Fruit fly (Drosophila melanogaster) whole organism, embryonic: Measurements from ENCODE around the gene CG31076.

Source experiments
- Blimp-1 ChIP-seq: fragments of 200-800 bp; sonication (Bioruptor generic); optimal IDR thresholded peaks from 3 replicates; lab custom pipeline; 2018; ENCODE audit warnings: missing biosample characterization, missing genetic modification characterization, mild to moderate bottlenecking, moderate library complexity, missing genetic modification reagents
- BtbVII ChIP-seq: fragments of 200-800 bp; sonication (Bioruptor generic); optimal IDR thresholded peaks from 3 replicates; lab custom pipeline; 2017; ENCODE audit warnings: missing biosample characterization, mild to moderate bottlenecking, missing genetic modification characterization
- CG10431 ChIP-seq: fragments of 200-800 bp; sonication (Bioruptor generic); optimal IDR thresholded peaks from 3 replicates; lab custom pipeline; 2018; ENCODE audit warnings: missing biosample characterization, mild to moderate bottlenecking, missing genetic modification characterization
- CG11696 ChIP-seq: fragments of 200-800 bp; sonication (Bioruptor generic); IDR thresholded peaks from 2 replicates; pipeline ENCODE4 v1.3.6; 2022; ENCODE audit warnings: missing biosample characterization, missing genetic modification characterization
- CG12391 ChIP-seq: fragments of 200-800 bp; sonication (Bioruptor generic); optimal IDR thresholded peaks from 3 replicates; lab custom pipeline; 2018; ENCODE audit warnings: missing biosample characterization, mild to moderate bottlenecking, missing genetic modification characterization, moderate library complexity
- CG12744 ChIP-seq: fragments of 200-800 bp; sonication (Bioruptor generic); optimal IDR thresholded peaks from 2 replicates; lab custom pipeline; 2016; ENCODE audit warnings: missing biosample characterization, missing genetic modification characterization
- CG13123 ChIP-seq: fragments of 200-800 bp; sonication (Bioruptor generic); optimal IDR thresholded peaks from 2 replicates; lab custom pipeline; 2016; ENCODE audit warnings: missing biosample characterization, missing genetic modification characterization
- CG16779 ChIP-seq: fragments of 200-800 bp; sonication (Bioruptor generic); IDR thresholded peaks from 2 replicates; pipeline ENCODE4 v1.3.6; 2022; ENCODE audit warnings: missing biosample characterization, missing genetic modification characterization
- CG18764 ChIP-seq: fragments of 200-800 bp; sonication (Bioruptor generic); optimal IDR thresholded peaks from 3 replicates; lab custom pipeline; 2016; ENCODE audit warnings: missing biosample characterization, missing genetic modification characterization
- CG30431 ChIP-seq: fragments of 200-800 bp; sonication (Bioruptor generic); optimal IDR thresholded peaks from 2 replicates; lab custom pipeline; 2017; ENCODE audit warnings: missing biosample characterization, missing genetic modification characterization
- CG3065 ChIP-seq: fragments of 200-800 bp; sonication (Bioruptor generic); optimal IDR thresholded peaks from 2 replicates; lab custom pipeline; 2016; ENCODE audit warnings: missing biosample characterization, missing genetic modification characterization
- CG34376 ChIP-seq: fragments of 200-800 bp; sonication (Bioruptor generic); optimal IDR thresholded peaks from 2 replicates; lab custom pipeline; 2018; ENCODE audit warnings: missing biosample characterization, mild to moderate bottlenecking, missing genetic modification characterization
- CG3726 ChIP-seq: fragments of 200-800 bp; sonication (Bioruptor generic); IDR thresholded peaks from 3 replicates; pipeline ENCODE4, ENCODE4 v1.3.6; 2022; ENCODE audit warnings: missing biosample characterization, missing genetic modification characterization
- CG4617 ChIP-seq: fragments of 200-800 bp; sonication (Bioruptor generic); optimal IDR thresholded peaks from 3 replicates; lab custom pipeline; 2016; ENCODE audit warnings: missing biosample characterization, missing genetic modification characterization, borderline replicate concordance
- CG5953 ChIP-seq: fragments of 200-800 bp; sonication (Bioruptor generic); IDR thresholded peaks from 2 replicates; pipeline ENCODE4 v1.3.6; 2022; ENCODE audit warnings: missing biosample characterization, missing genetic modification characterization
- CG7839 ChIP-seq: fragments of 200-800 bp; sonication (Bioruptor generic); optimal IDR thresholded peaks from 3 replicates; lab custom pipeline; 2018; ENCODE audit warnings: missing biosample characterization, mild to moderate bottlenecking, missing genetic modification characterization, moderate library complexity
- CTCF ChIP-seq: fragments of 200-800 bp; sonication (Bioruptor generic); optimal IDR thresholded peaks from 2 replicates; lab custom pipeline; 2017; ENCODE audit warnings: missing biosample characterization, mild to moderate bottlenecking, missing genetic modification characterization, moderate library complexity
- Dbx ChIP-seq: fragments of 200-800 bp; sonication (Bioruptor generic); IDR thresholded peaks from 3 replicates; pipeline ENCODE4 v1.3.6; 2022; ENCODE audit warnings: missing biosample characterization, missing genetic modification characterization
- Dek ChIP-seq: fragments of 200-800 bp; sonication (Bioruptor generic); optimal IDR thresholded peaks from 3 replicates; lab custom pipeline; 2019; ENCODE audit warnings: missing biosample characterization, mild to moderate bottlenecking, missing genetic modification characterization, moderate library complexity
- Dfd ChIP-seq, 2 experiments: fragments of >200 bp; optimal IDR thresholded peaks; 2 replicates each; lab custom pipeline; 2017; ENCODE audit warnings: missing biosample characterization in 2 of 2, missing genetic modification characterization in 2 of 2
- Drgx ChIP-seq: fragments of 200-800 bp; sonication (Bioruptor generic); IDR thresholded peaks from 2 replicates; pipeline ENCODE4 v1.3.6; 2022; ENCODE audit warnings: missing biosample characterization, missing genetic modification characterization
- Fer2 ChIP-seq: fragments of 200-800 bp; sonication (Bioruptor generic); optimal IDR thresholded peaks from 2 replicates; lab custom pipeline; 2018; ENCODE audit warnings: missing biosample characterization, mild to moderate bottlenecking, missing genetic modification characterization, moderate library complexity
- H15 ChIP-seq: fragments of 200-800 bp; sonication (Bioruptor generic); IDR thresholded peaks from 3 replicates; pipeline ENCODE4 v1.3.6; 2022; ENCODE audit warnings: missing biosample characterization, missing genetic modification characterization
- H2.0 ChIP-seq: fragments of 200-800 bp; sonication (Bioruptor generic); IDR thresholded peaks from 2 replicates; pipeline ENCODE4 v1.3.6; 2022; ENCODE audit warnings: missing biosample characterization, missing genetic modification characterization
- HLH3B ChIP-seq: fragments of 200-800 bp; sonication (Bioruptor generic); IDR thresholded peaks from 2 replicates; pipeline ENCODE4 v1.3.6; 2022; ENCODE audit warnings: missing biosample characterization, missing genetic modification characterization
- HLH4C ChIP-seq: fragments of 200-800 bp; sonication (Bioruptor generic); IDR thresholded peaks from 3 replicates; pipeline ENCODE4 v1.3.6; 2022; ENCODE audit warnings: missing biosample characterization, missing genetic modification characterization; ENCODE audit not compliant: partially characterized antibody
- HmgD ChIP-seq: fragments of 200-800 bp; sonication (Bioruptor generic); optimal IDR thresholded peaks from 3 replicates; lab custom pipeline; 2016; ENCODE audit warnings: missing biosample characterization, missing genetic modification characterization
- Mes4 ChIP-seq: fragments of 200-800 bp; sonication (Bioruptor generic); optimal IDR thresholded peaks from 2 replicates; lab custom pipeline; 2016; ENCODE audit warnings: missing biosample characterization, missing genetic modification characterization
- Side ChIP-seq: fragments of 200-800 bp; sonication (Bioruptor generic); optimal IDR thresholded peaks from 2 replicates; lab custom pipeline; 2016; ENCODE audit warnings: missing biosample characterization, missing genetic modification characterization
- br ChIP-seq: fragments of >200 bp; optimal IDR thresholded peaks from 2 replicates; lab custom pipeline; 2017
- btn ChIP-seq: fragments of 200-800 bp; sonication (Bioruptor generic); optimal IDR thresholded peaks from 2 replicates; lab custom pipeline; 2016; ENCODE audit warnings: missing biosample characterization, missing genetic modification characterization
- disco-r ChIP-seq: fragments of 200-800 bp; sonication (Bioruptor generic); optimal IDR thresholded peaks from 2 replicates; lab custom pipeline; 2016; ENCODE audit warnings: missing biosample characterization, missing genetic modification characterization
- dmrt11E ChIP-seq: fragments of 200-800 bp; sonication (Bioruptor generic); optimal IDR thresholded peaks from 3 replicates; lab custom pipeline; 2018; ENCODE audit warnings: missing biosample characterization, mild to moderate bottlenecking, missing genetic modification characterization, moderate library complexity
- dysf ChIP-seq: fragments of 200-800 bp; sonication (Bioruptor generic); IDR thresholded peaks from 3 replicates; pipeline ENCODE4 v1.3.6; 2022; ENCODE audit warnings: missing biosample characterization, missing genetic modification characterization
- en ChIP-seq: fragments of 200-800 bp; sonication (Bioruptor generic); optimal IDR thresholded peaks from 2 replicates; lab custom pipeline; 2016; ENCODE audit warnings: missing biosample characterization, missing genetic modification characterization
- fd64A ChIP-seq: fragments of 200-800 bp; sonication (Bioruptor generic); optimal IDR thresholded peaks from 3 replicates; lab custom pipeline; 2018; ENCODE audit warnings: missing biosample characterization, mild to moderate bottlenecking, missing genetic modification characterization
- fru ChIP-seq: fragments of >200 bp; optimal IDR thresholded peaks from 2 replicates; lab custom pipeline; 2017
- h ChIP-seq: fragments of >200 bp; optimal IDR thresholded peaks from 2 replicates; lab custom pipeline; 2017
- hb ChIP-seq: fragments of 200-800 bp; sonication (Bioruptor generic); IDR thresholded peaks from 3 replicates; pipeline ENCODE4 v1.3.6; 2022; ENCODE audit warnings: missing biosample characterization, missing genetic modification characterization; ENCODE audit not compliant: partially characterized antibody
- klu ChIP-seq: fragments of 200-800 bp; sonication (Bioruptor generic); IDR thresholded peaks from 2 replicates; pipeline ENCODE4 v1.3.6; 2022; ENCODE audit warnings: missing biosample characterization, missing genetic modification characterization
- lab ChIP-seq: fragments of 200-800 bp; sonication (Bioruptor generic); optimal IDR thresholded peaks from 3 replicates; lab custom pipeline; 2017; ENCODE audit warnings: missing biosample characterization, missing genetic modification characterization, mild to moderate bottlenecking, moderate library complexity, missing genetic modification reagents
- lbe ChIP-seq: fragments of 200-800 bp; sonication (Bioruptor generic); optimal IDR thresholded peaks from 2 replicates; lab custom pipeline; 2016; ENCODE audit warnings: missing biosample characterization, mild to moderate bottlenecking, missing genetic modification characterization
- onecut ChIP-seq: fragments of 200-800 bp; sonication (Bioruptor generic); IDR thresholded peaks from 2 replicates; pipeline ENCODE4 v1.3.6; 2022; ENCODE audit warnings: missing biosample characterization, missing genetic modification characterization
- pb ChIP-seq: fragments of 200-800 bp; sonication (Bioruptor generic); optimal IDR thresholded peaks from 3 replicates; lab custom pipeline; 2016; ENCODE audit warnings: missing biosample characterization, missing genetic modification characterization
- rib ChIP-seq: fragments of 200-800 bp; sonication (Bioruptor generic); IDR thresholded peaks from 2 replicates; pipeline ENCODE4 v1.3.6; 2022; ENCODE audit warnings: missing biosample characterization, missing genetic modification characterization
- run ChIP-seq: fragments of 200-800 bp; sonication (Bioruptor generic); optimal IDR thresholded peaks from 3 replicates; lab custom pipeline; 2018; ENCODE audit warnings: missing biosample characterization, mild to moderate bottlenecking, missing genetic modification characterization
- sob ChIP-seq: fragments of 200-800 bp; sonication (Bioruptor generic); IDR thresholded peaks from 2 replicates; pipeline ENCODE4 v1.3.6; 2022; ENCODE audit warnings: missing biosample characterization, missing genetic modification characterization
- sug ChIP-seq: fragments of 200-800 bp; optimal IDR thresholded peaks from 2 replicates; lab custom pipeline; 2019; ENCODE audit warnings: missing biosample characterization, mild to moderate bottlenecking, missing genetic modification characterization, moderate library complexity
- tup ChIP-seq: fragments of 200-800 bp; sonication (Bioruptor generic); optimal IDR thresholded peaks from 2 replicates; lab custom pipeline; 2016; ENCODE audit warnings: missing biosample characterization, mild to moderate bottlenecking, missing genetic modification characterization, moderate library complexity
- unc-4 ChIP-seq: fragments of 200-800 bp; sonication (Bioruptor generic); IDR thresholded peaks from 2 replicates; pipeline ENCODE4 v1.3.6; 2022; ENCODE audit warnings: missing biosample characterization, missing genetic modification characterization; ENCODE audit not compliant: partially characterized antibody
- zen ChIP-seq: fragments of 200-800 bp; sonication (Bioruptor generic); optimal IDR thresholded peaks from 3 replicates; lab custom pipeline; 2018; ENCODE audit warnings: missing biosample characterization, mild to moderate bottlenecking, missing genetic modification characterization, moderate library complexity
- zen2 ChIP-seq: fragments of 200-800 bp; sonication (Bioruptor generic); IDR thresholded peaks from 3 replicates; pipeline ENCODE4 v1.3.6; 2022; ENCODE audit warnings: missing biosample characterization, missing genetic modification characterization; ENCODE audit not compliant: partially characterized antibody
- zfh1 ChIP-seq: fragments of 200-800 bp; sonication (Bioruptor generic); IDR thresholded peaks from 3 replicates; pipeline ENCODE4 v1.3.6; 2022; ENCODE audit warnings: missing biosample characterization, missing genetic modification characterization

The CG31076 gene

dm6 chr3R:26964452-26965133, 25.1 kb downstream of the CG31076 start, which contains the start of gene Tsp97E (continued):
- TF ChIP-seq CG11696 (no peak), Dek (no peak), BtbVII (no peak), dysf (GFP tag; lab: Robert Waterston, UW) (no peak), Drgx (no peak), fru (no peak), CG12391 (tag; lab: Kevin White, UChicago) (peak; percentile 12), lbe (GFP tag; lab: Kevin White, UChicago) (no peak), Side (GFP tag; lab: Kevin White, UChicago) (no peak), sob (GFP tag; lab: Robert Waterston, UW) (no peak), zfh1 (no peak), CG30431 (GFP tag; lab: Kevin White, UChicago) (no peak), run (tag; lab: Kevin White, UChicago) (no peak), CG34376 (GFP tag; lab: Kevin White, UChicago) (peak; percentile 28), H2.0 (GFP tag; lab: Robert Waterston, UW) (no peak), en (no peak), Dbx (GFP tag; lab: Robert Waterston, UW) (no peak), CG7839 (tag; lab: Kevin White, UChicago) (no peak), Blimp-1 (GFP tag; lab: Kevin White, UChicago) (peak; percentile 100), CG3065 (GFP tag; lab: Kevin White, UChicago) (no peak), CG12744 (GFP tag; lab: Kevin White, UChicago) (no peak), CG16779 (GFP tag; lab: Robert Waterston, UW) (no peak), Mes4 (GFP tag; lab: Kevin White, UChicago) (no peak), zen2 (peak; percentile 54; the same call in 1 of the 3 replicates), dmrt11E (tag; lab: Kevin White, UChicago) (no peak), CG10431 (GFP tag; lab: Kevin White, UChicago) (peak; percentile 23), HLH4C (GFP tag; lab: Robert Waterston, UW) (peak; percentile 96), unc-4 (GFP tag; lab: Robert Waterston, UW) (peak; percentile 75), Dfd (GFP tag; optimal IDR thresholded peaks at IDR 0.05; lab: Kevin White, UChicago) (no peak), onecut (GFP tag; lab: Robert Waterston, UW) (peak; percentile 54), tup (GFP tag; lab: Kevin White, UChicago) (no peak), pb (GFP tag; lab: Kevin White, UChicago) (no peak), CG5953 (no peak), br (lab: Kevin White, UChicago) (no peak), disco-r (GFP tag; lab: Kevin White, UChicago) (no peak), Fer2 (no peak), rib (GFP tag; lab: Robert Waterston, UW) (no peak), btn (GFP tag; lab: Kevin White, UChicago) (no peak), HmgD (no peak), H15 (GFP tag; lab: Robert Waterston, UW) (no peak), hb (peak; percentile 80), CTCF (GFP tag; lab: Kevin White, UChicago) (no peak), h (lab: Kevin White, UChicago) (no peak), HLH3B (no peak), zen (tag; lab: Kevin White, UChicago) (no peak), fd64A (GFP tag; lab: Kevin White, UChicago) (no peak), CG4617 (peak; percentile 62), CG3726 (GFP tag; lab: Robert Waterston, UW) (no peak), CG18764 (GFP tag; lab: Kevin White, UChicago) (no peak), lab (GFP tag; lab: Kevin White, UChicago) (no peak), CG13123 (GFP tag; lab: Kevin White, UChicago) (no peak), klu (GFP tag; lab: Robert Waterston, UW) (no peak), sug (tag; lab: Kevin White, UChicago) (no peak)
